Fruit fly (Drosophila melanogaster): ENCODE data around the gene B-H2.

B-H2 gene

DNA sequence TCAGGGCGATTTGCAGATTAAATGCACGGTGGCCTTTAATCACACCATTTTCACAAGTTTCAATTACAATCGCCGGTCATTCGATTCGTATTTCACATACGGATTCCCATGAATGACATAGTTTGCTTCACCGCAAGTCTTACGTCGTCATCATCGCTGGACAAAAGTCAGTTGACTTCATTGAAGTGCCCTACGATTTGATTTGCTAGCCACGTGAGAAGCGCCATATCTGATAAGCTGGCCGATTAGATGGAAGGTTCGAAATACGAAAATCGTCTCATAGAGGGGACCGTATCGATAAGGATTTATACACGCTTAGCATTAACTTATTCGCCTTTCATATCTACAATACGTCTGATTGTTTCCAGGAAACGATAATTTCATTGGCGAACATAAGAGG, 29.3 kb upstream of the B-H2 start (continued):
- TF ChIP-seq CkIIα-i1 (GFP tag; IDR thresholded peaks at IDR 0.05) (no peak), hbn (GFP tag; IDR thresholded peaks at IDR 0.05; ENCODE audit: partially characterized antibody) (no peak), CG10209 (GFP tag; optimal IDR thresholded peaks at IDR 0.05) (no peak), pum (GFP tag; optimal IDR thresholded peaks at IDR 0.05) (no peak), CG34376 (GFP tag; optimal IDR thresholded peaks at IDR 0.05) (peak; percentile 68), cwo (GFP tag; optimal IDR thresholded peaks at IDR 0.05) (peak; percentile 96)

DNA sequence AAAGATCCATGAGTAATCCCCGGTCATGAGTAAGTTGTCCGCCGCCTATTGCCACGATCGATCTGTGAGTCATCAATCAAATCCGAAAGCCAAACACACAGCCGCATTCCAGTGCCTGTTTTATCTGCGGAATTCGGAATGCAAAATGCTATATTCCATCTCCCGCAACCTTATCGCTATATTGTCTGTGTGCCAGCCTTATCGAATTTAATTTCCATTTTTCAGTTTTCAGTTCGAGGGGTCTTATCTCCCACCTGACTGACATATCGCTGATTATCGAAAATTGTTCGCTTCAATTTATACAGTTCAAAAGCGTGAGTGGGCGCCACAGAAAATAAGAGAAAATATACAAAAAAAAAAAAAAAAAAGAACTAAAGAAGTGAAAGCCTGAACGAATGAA, 25.2 kb upstream of the B-H2 start:
- peak; percentile 61 for TF ChIP-seq mirr (GFP tag; optimal IDR thresholded peaks at IDR 0.05)
- peak; percentile 28 for TF ChIP-seq sug (tag; optimal IDR thresholded peaks at IDR 0.05)
- TF ChIP-seq cwo (GFP tag; optimal IDR thresholded peaks at IDR 0.05) = peak; percentile 24
- peak; percentile 18 for TF ChIP-seq lab (GFP tag; optimal IDR thresholded peaks at IDR 0.05)
- peak; percentile 79 for TF ChIP-seq grn (GFP tag; optimal IDR thresholded peaks at IDR 0.05)
- no peak for TF ChIP-seq Hr78 (GFP tag; optimal IDR thresholded peaks at IDR 0.05)
- peak; percentile 72 for TF ChIP-seq exex (tag; optimal IDR thresholded peaks at IDR 0.05)
- peak; percentile 87 for TF ChIP-seq sd (tag; optimal IDR thresholded peaks at IDR 0.05)
- no peak for TF ChIP-seq mam (GFP tag; optimal IDR thresholded peaks at IDR 0.05)

DNA sequence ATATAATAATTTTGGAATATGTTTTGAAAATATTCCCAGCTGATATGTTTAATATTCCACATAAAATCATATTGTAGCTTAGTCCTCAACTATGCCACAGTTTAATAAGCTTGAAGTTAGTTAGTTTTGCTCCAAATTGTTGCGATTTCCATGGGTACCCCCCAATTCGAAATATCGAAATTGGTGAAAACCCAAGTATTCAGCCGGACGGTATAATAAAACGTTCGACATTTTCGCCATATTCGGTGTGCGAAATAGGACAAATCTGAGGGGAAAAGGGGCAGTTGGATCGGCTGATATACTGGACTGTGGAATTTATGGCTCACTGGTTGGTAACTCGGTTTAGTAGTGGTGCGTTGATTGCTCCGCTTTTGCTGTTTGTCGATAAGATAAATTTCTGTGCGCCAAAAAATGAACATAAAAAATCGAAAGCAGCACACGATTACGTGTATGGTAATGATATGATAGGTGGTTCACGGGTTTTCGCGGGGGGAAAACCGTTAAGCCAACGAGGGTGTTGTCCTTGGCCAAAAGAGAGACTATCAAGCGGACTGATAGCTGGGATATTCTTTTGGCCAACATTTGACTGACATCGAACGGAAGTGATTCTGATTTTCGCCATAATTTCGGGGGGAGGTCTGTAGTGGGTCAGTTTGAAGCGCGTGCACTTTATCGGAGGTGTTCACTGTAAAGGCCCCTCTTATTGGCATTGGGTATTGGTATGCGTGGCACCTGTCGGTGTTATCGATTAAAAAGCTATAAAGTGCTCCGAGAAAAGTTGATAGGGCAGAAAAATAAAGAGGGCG, 24.0 kb upstream of the B-H2 start:
- no peak for TF ChIP-seq CG8281 (tag; optimal IDR thresholded peaks at IDR 0.05)
- TF ChIP-seq grau (tag; optimal IDR thresholded peaks at IDR 0.05) = peak; percentile 61
- peak in 1 of 2 experiments; percentile 19 for TF ChIP-seq Pdp1 (GFP tag; optimal IDR thresholded peaks at IDR 0.05)
- TF ChIP-seq CG18599 (GFP tag; optimal IDR thresholded peaks at IDR 0.05) = peak; percentile 1
- TF ChIP-seq gcm2 (GFP tag; optimal IDR thresholded peaks at IDR 0.05) = no peak
- TF ChIP-seq maf-S (GFP tag; optimal IDR thresholded peaks at IDR 0.05) = no peak
- TF ChIP-seq Eip74EF (GFP tag; optimal IDR thresholded peaks at IDR 0.05) = no peak
- no peak for TF ChIP-seq jumu (GFP tag; optimal IDR thresholded peaks at IDR 0.05)
- TF ChIP-seq sug (tag; optimal IDR thresholded peaks at IDR 0.05) = peak; percentile 92
- TF ChIP-seq mirr (GFP tag; optimal IDR thresholded peaks at IDR 0.05) = peak; percentile 90
- peak; percentile 18; the same call in 1 of the 3 replicates for TF ChIP-seq row (GFP tag; IDR thresholded peaks at IDR 0.05)
- no peak for TF ChIP-seq da (GFP tag; optimal IDR thresholded peaks at IDR 0.05)
- no peak for TF ChIP-seq CG7928 (GFP tag; optimal IDR thresholded peaks at IDR 0.05)
- TF ChIP-seq CG34376 (GFP tag; optimal IDR thresholded peaks at IDR 0.05) = peak; percentile 66
- no peak for TF ChIP-seq CG2116 (GFP tag; optimal IDR thresholded peaks at IDR 0.05)
- no peak for TF ChIP-seq salm (tag; optimal IDR thresholded peaks at IDR 0.05)
- TF ChIP-seq lab (GFP tag; optimal IDR thresholded peaks at IDR 0.05) = peak; percentile 38
- peak; percentile 40 for TF ChIP-seq B-H2 (GFP tag; optimal IDR thresholded peaks at IDR 0.05)
- peak; percentile 68 for TF ChIP-seq sd (tag; optimal IDR thresholded peaks at IDR 0.05)
- no peak for TF ChIP-seq Adf1 (GFP tag; IDR thresholded peaks at IDR 0.05)
- no peak for TF ChIP-seq CG12769 (tag; optimal IDR thresholded peaks at IDR 0.05)
- TF ChIP-seq rib (GFP tag; IDR thresholded peaks at IDR 0.05) = peak; percentile 11; the same call in 1 of the 2 replicates
- no peak for TF ChIP-seq sim (GFP tag; IDR thresholded peaks at IDR 0.05)
- peak; percentile 35; the same call in 1 of the 2 replicates for TF ChIP-seq GATAe (GFP tag; conservative IDR thresholded peaks at IDR 0.05)
- peak; percentile 59 for TF ChIP-seq cwo (GFP tag; optimal IDR thresholded peaks at IDR 0.05)
- no peak for TF ChIP-seq CG17912 (GFP tag; optimal IDR thresholded peaks at IDR 0.05)
- TF ChIP-seq crol (GFP tag; IDR thresholded peaks at IDR 0.05) = 0 out of 2 replicates have a peak, but pooled peaks have one; percentile 37
- no peak for TF ChIP-seq CG10565 (GFP tag; optimal IDR thresholded peaks at IDR 0.05)
- TF ChIP-seq Ada2b (GFP tag; IDR thresholded peaks at IDR 0.05) = no peak
- TF ChIP-seq exex (tag; optimal IDR thresholded peaks at IDR 0.05) = peak; percentile 91
- TF ChIP-seq CG18011 (GFP tag; optimal IDR thresholded peaks at IDR 0.05) = no peak
- TF ChIP-seq Atf6 (GFP tag; IDR thresholded peaks at IDR 0.05) = 0 out of 2 replicates have a peak, but pooled peaks have one; percentile 31
- TF ChIP-seq CG8290 (GFP tag; optimal IDR thresholded peaks at IDR 0.05) = no peak
- TF ChIP-seq CG8290 (tag; optimal IDR thresholded peaks at IDR 0.05) = peak in 1 of 2 experiments; percentile 11
- no peak for TF ChIP-seq tup (GFP tag; optimal IDR thresholded peaks at IDR 0.05)
- TF ChIP-seq CG10366 (GFP tag; IDR thresholded peaks at IDR 0.05) = no peak

All from whole organism, embryonic.